Worm (Caenorhabditis elegans) whole organism, L3 larva: ENCODE data around the gene lec-9.

ENCODE experiments used
- nhr-11 ChIP-seq: fragments of 150-350 bp; optimal IDR thresholded peaks from 2 replicates; lab custom pipeline; 2014; ENCODE audit warnings: missing biosample characterization, missing genetic modification characterization
- nhr-76 ChIP-seq: fragments of 150-350 bp; sonication (generic microtip); optimal IDR thresholded peaks from 5 replicates; lab custom pipeline; 2014; ENCODE audit warnings: missing biosample characterization, missing genetic modification characterization
- nhr-77 ChIP-seq: fragments of 150-350 bp; optimal IDR thresholded peaks from 2 replicates; lab custom pipeline; 2014; ENCODE audit warnings: missing biosample characterization, missing genetic modification characterization
- unc-62 ChIP-seq: fragments of 150-350 bp; sonication (generic microtip); optimal IDR thresholded peaks from 4 replicates; lab custom pipeline; 2014; ENCODE audit warnings: missing biosample characterization, missing genetic modification reagents, missing genetic modification characterization

ce11 chrX:17579779-17580178 lies 20.5 kb upstream of the lec-9 start, which contains the start of gene frpr-7:
- TF ChIP-seq nhr-76 (tag; lab: Kevin White, UChicago) (no peak), unc-62 (GFP tag; lab: Kevin White, UChicago) (no peak), nhr-11 (no peak), nhr-77 (tag; lab: Kevin White, UChicago) (no peak)
